Fruit fly (Drosophila melanogaster) whole organism, pupa: ENCODE measurements around the gene Gr22e.

Experiments used
- CG10348 ChIP-seq: fragments of 200-800 bp; sonication (Bioruptor generic); IDR thresholded peaks from 2 replicates; pipeline ENCODE4 v1.3.6; 2022; ENCODE audit warnings: missing biosample characterization, missing genetic modification characterization
- CG12605 ChIP-seq: fragments of 200-800 bp; sonication (Bioruptor generic); IDR thresholded peaks from 2 replicates; pipeline ENCODE4 v1.3.6; 2022; ENCODE audit warnings: missing biosample characterization, missing genetic modification characterization
- CG13204 ChIP-seq: fragments of 200-800 bp; sonication (Bioruptor generic); optimal IDR thresholded peaks from 2 replicates; lab custom pipeline; 2018; ENCODE audit warnings: missing biosample characterization, mild to moderate bottlenecking, missing genetic modification characterization, moderate library complexity
- CG14655 ChIP-seq: fragments of 200-800 bp; sonication (Bioruptor generic); optimal IDR thresholded peaks from 3 replicates; lab custom pipeline; 2017; ENCODE audit warnings: mild to moderate bottlenecking, missing biosample characterization, missing genetic modification reagents, missing genetic modification characterization
- CG15710 ChIP-seq: fragments of 200-800 bp; sonication (Bioruptor generic); optimal IDR thresholded peaks from 2 replicates; lab custom pipeline; 2018; ENCODE audit warnings: missing biosample characterization, mild to moderate bottlenecking, missing genetic modification characterization, moderate library complexity
- CG17806 ChIP-seq: fragments of 200-800 bp; sonication (Bioruptor generic); optimal IDR thresholded peaks from 2 replicates; lab custom pipeline; 2018; ENCODE audit warnings: missing biosample characterization, mild to moderate bottlenecking, missing genetic modification characterization, moderate library complexity
- CG32121 ChIP-seq: fragments of 200-800 bp; sonication (Bioruptor generic); IDR thresholded peaks from 2 replicates; pipeline ENCODE4 v1.3.6; 2022; ENCODE audit warnings: missing biosample characterization, missing genetic modification characterization
- CG34367 ChIP-seq: fragments of 200-800 bp; sonication (Bioruptor generic); optimal IDR thresholded peaks from 2 replicates; lab custom pipeline; 2018; ENCODE audit warnings: missing biosample characterization, mild to moderate bottlenecking, missing genetic modification characterization
- CG4496 ChIP-seq: fragments of 200-800 bp; sonication (Bioruptor generic); IDR thresholded peaks from 3 replicates; pipeline ENCODE4 v1.3.6; 2022; ENCODE audit warnings: missing biosample characterization, missing genetic modification characterization
- CG8159 ChIP-seq: fragments of 200-800 bp; sonication (Bioruptor generic); optimal IDR thresholded peaks from 3 replicates; lab custom pipeline; 2018; ENCODE audit warnings: missing biosample characterization, mild to moderate bottlenecking, missing genetic modification characterization, moderate library complexity
- CG8301 ChIP-seq: fragments of 200-800 bp; sonication (Bioruptor generic); optimal IDR thresholded peaks from 2 replicates; lab custom pipeline; 2018; ENCODE audit warnings: missing biosample characterization, mild to moderate bottlenecking, missing genetic modification characterization
- CG9948 ChIP-seq: fragments of 200-800 bp; sonication (Bioruptor generic); optimal IDR thresholded peaks from 2 replicates; lab custom pipeline; 2018; ENCODE audit warnings: missing biosample characterization, mild to moderate bottlenecking, missing genetic modification characterization, moderate library complexity
- D1 ChIP-seq: fragments of 200-800 bp; sonication (Bioruptor generic); optimal IDR thresholded peaks from 2 replicates; lab custom pipeline; 2018; ENCODE audit warnings: missing biosample characterization, mild to moderate bottlenecking, missing genetic modification characterization, moderate library complexity
- EcR ChIP-seq: fragments of 200-800 bp; sonication (Bioruptor generic); optimal IDR thresholded peaks from 3 replicates; lab custom pipeline; 2019; ENCODE audit warnings: missing biosample characterization, missing genetic modification characterization, mild to moderate bottlenecking, moderate library complexity, missing genetic modification reagents
- Ets98B ChIP-seq: fragments of 200-800 bp; sonication (Bioruptor generic); IDR thresholded peaks from 2 replicates; pipeline ENCODE4 v1.3.6; 2022; ENCODE audit warnings: missing biosample characterization, missing genetic modification characterization
- Pif1A ChIP-seq: fragments of 200-800 bp; sonication (Bioruptor generic); optimal IDR thresholded peaks from 3 replicates; lab custom pipeline; 2016; ENCODE audit warnings: missing biosample characterization, missing genetic modification characterization
- Pif1B ChIP-seq: fragments of 200-800 bp; sonication (Bioruptor generic); optimal IDR thresholded peaks from 3 replicates; lab custom pipeline; 2016; ENCODE audit warnings: missing biosample characterization, missing genetic modification characterization
- Snoo ChIP-seq: fragments of 200-800 bp; sonication (Bioruptor generic); optimal IDR thresholded peaks from 3 replicates; lab custom pipeline; 2017; ENCODE audit warnings: missing biosample characterization, mild to moderate bottlenecking, missing genetic modification characterization, inconsistent platforms
- fd96Ca ChIP-seq: fragments of 200-800 bp; sonication (Bioruptor generic); IDR thresholded peaks from 3 replicates; pipeline ENCODE4 v1.3.6; 2022; ENCODE audit warnings: missing biosample characterization, missing genetic modification characterization
- gl ChIP-seq: fragments of 200-800 bp; sonication (Bioruptor generic); optimal IDR thresholded peaks from 2 replicates; lab custom pipeline; 2018; ENCODE audit warnings: missing biosample characterization, mild to moderate bottlenecking, missing genetic modification characterization
- rn ChIP-seq: fragments of 200-800 bp; sonication (Bioruptor generic); IDR thresholded peaks from 2 replicates; pipeline ENCODE4 v1.3.6; 2022; ENCODE audit warnings: missing biosample characterization, missing genetic modification characterization

The Gr22e gene

DNA sequence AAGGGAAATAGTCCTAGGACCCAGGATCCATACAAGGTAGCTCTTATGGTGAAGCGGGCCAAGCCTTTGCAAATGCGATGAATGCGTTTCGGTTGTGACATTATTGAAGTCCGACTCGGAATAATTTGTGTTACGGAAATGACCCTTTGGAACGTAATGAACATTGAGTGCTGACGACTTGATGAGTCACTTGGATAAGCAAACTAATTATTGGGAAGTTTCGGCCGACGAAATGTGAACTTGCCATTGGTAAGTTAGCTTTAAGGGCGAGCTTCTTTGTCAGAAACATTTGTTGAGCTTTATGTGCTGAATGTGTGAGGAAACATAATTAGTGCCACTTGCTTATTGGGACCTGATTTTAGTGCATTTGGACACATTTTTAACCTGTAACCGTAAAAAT is 11.0 kb downstream of the Gr22e start, which contains the start of gene Gr22a:
Gene Gr22a, minus strand, starts transcription at position 101 of the 400 bp plus-strand sequence.
- TF ChIP-seq CG9948 (tag; lab: Kevin White, UChicago) = no peak
- TF ChIP-seq Pif1B (GFP tag; lab: Kevin White, UChicago) = no peak
- no peak for TF ChIP-seq CG8301
- TF ChIP-seq CG17806 (tag; lab: Kevin White, UChicago) = no peak
- no peak for TF ChIP-seq Pif1A (GFP tag; lab: Kevin White, UChicago)
- TF ChIP-seq CG14655 (GFP tag; lab: Kevin White, UChicago) = no peak
- no peak for TF ChIP-seq fd96Ca (GFP tag; lab: Robert Waterston, UW)
- no peak for TF ChIP-seq CG34367 (tag; lab: Kevin White, UChicago)
- TF ChIP-seq Snoo (tag; lab: Kevin White, UChicago) = no peak
- TF ChIP-seq gl (tag; lab: Kevin White, UChicago) = no peak
- no peak for TF ChIP-seq CG13204 (GFP tag; lab: Kevin White, UChicago)

DNA sequence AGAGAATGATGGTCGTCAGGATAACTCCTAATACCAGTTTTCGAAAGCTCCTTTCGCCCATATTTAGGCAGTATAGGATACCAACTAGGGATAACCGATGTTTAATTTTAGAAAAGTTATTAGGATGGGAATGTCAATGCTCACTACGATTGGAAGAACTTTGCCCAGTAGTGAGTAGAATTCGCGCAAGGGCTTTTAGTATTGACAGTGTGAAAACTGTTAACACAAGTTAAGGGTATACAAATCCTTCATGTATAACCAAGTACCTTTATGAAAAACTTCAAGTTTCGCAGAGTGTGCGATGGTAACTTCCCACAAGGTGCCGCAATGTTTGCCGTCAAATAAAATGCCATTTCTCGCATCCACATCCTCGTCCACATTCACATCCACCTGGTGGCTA is 39.4 kb downstream of the Gr22e start, which contains the start of gene CG31933:
Gene CG31933, minus strand, starts transcription at position 101 of the 400 bp plus-strand sequence.
- TF ChIP-seq Ets98B (GFP tag; lab: Robert Waterston, UW) (no peak), Pif1B (GFP tag; lab: Kevin White, UChicago) (no peak), EcR (GFP tag; lab: Kevin White, UChicago) (no peak), CG32121 (no peak), CG9948 (tag; lab: Kevin White, UChicago) (no peak), CG10348 (no peak), rn (GFP tag; lab: Robert Waterston, UW) (no peak), CG17806 (tag; lab: Kevin White, UChicago) (no peak), Pif1A (GFP tag; lab: Kevin White, UChicago) (no peak), CG34367 (tag; lab: Kevin White, UChicago) (no peak), CG8301 (no peak), D1 (tag; lab: Kevin White, UChicago) (no peak), CG8159 (tag; lab: Kevin White, UChicago) (no peak), CG13204 (GFP tag; lab: Kevin White, UChicago) (no peak), fd96Ca (GFP tag; lab: Robert Waterston, UW) (no peak), CG12605 (GFP tag; lab: Robert Waterston, UW) (no peak), gl (tag; lab: Kevin White, UChicago) (no peak), CG4496 (no peak), Snoo (tag; lab: Kevin White, UChicago) (no peak), CG15710 (tag; lab: Kevin White, UChicago) (no peak)
- TF ChIP-seq, all 21 proteins: peak for 0

DNA sequence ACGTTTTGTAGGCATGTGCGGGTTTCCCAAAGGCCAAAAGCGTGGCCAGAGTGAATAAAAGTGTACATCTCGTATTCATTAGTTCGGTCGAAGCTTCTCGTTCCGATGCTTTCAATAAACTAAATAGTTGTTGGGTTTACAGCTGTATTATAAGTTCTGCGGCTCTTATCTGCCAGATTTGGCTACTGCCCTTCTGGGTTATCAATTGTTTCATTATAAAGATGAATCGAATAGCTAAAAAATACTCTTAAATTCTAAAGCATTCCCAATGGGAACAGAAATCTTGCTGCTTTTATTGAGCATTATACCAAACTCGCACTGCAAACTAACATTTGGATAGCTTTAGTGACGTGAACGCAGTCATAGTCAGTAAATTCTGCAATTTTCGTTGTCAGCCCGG is 42.5 kb downstream of the Gr22e start, which contains the start of gene CG31664:
Gene CG31664, minus strand, starts transcription at position 101 of the 400 bp plus-strand sequence.
- no peak for TF ChIP-seq CG8301
- TF ChIP-seq CG14655 (GFP tag; lab: Kevin White, UChicago) = no peak
- TF ChIP-seq CG8159 (tag; lab: Kevin White, UChicago) = no peak
- no peak for TF ChIP-seq rn (GFP tag; lab: Robert Waterston, UW)
- no peak for TF ChIP-seq CG12605 (GFP tag; lab: Robert Waterston, UW)
- TF ChIP-seq CG32121 = no peak
- TF ChIP-seq CG10348 = no peak
- no peak for TF ChIP-seq CG13204 (GFP tag; lab: Kevin White, UChicago)
- no peak for TF ChIP-seq fd96Ca (GFP tag; lab: Robert Waterston, UW)
- no peak for TF ChIP-seq CG17806 (tag; lab: Kevin White, UChicago)
- TF ChIP-seq CG4496 = no peak
- no peak for TF ChIP-seq Ets98B (GFP tag; lab: Robert Waterston, UW)
- TF ChIP-seq CG15710 (tag; lab: Kevin White, UChicago) = no peak
- no peak for TF ChIP-seq CG9948 (tag; lab: Kevin White, UChicago)
- TF ChIP-seq gl (tag; lab: Kevin White, UChicago) = no peak
- TF ChIP-seq Pif1B (GFP tag; lab: Kevin White, UChicago) = no peak
- TF ChIP-seq CG34367 (tag; lab: Kevin White, UChicago) = no peak
- no peak for TF ChIP-seq EcR (GFP tag; lab: Kevin White, UChicago)
- no peak for TF ChIP-seq Pif1A (GFP tag; lab: Kevin White, UChicago)
- TF ChIP-seq, all 21 proteins: peak for 0

DNA sequence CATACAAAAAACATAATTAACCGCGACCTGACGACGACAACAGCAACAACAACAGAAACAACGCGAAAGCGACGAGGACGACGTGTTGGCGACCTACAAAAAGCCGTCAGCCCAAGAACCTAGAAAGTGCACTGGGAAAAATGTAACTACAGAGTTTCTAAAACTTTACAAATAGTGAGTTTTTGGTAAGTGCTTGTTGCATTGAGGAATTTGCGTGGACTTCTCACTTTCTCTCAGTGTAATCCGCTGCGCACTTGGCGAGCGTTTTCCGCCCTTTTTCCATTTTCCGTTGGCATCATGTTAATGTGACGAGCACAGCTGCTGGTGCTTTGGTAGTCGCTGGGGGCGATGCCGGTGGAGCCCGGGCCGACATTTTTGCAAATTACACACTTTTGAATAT is 44.4 kb downstream of the Gr22e start:
- TF ChIP-seq CG14655 (GFP tag; lab: Kevin White, UChicago) = no peak
- TF ChIP-seq CG9948 (tag; lab: Kevin White, UChicago) = no peak
- TF ChIP-seq CG32121 = no peak
- no peak for TF ChIP-seq D1 (tag; lab: Kevin White, UChicago)
- no peak for TF ChIP-seq CG13204 (GFP tag; lab: Kevin White, UChicago)
- TF ChIP-seq fd96Ca (GFP tag; lab: Robert Waterston, UW) = no peak

DNA sequence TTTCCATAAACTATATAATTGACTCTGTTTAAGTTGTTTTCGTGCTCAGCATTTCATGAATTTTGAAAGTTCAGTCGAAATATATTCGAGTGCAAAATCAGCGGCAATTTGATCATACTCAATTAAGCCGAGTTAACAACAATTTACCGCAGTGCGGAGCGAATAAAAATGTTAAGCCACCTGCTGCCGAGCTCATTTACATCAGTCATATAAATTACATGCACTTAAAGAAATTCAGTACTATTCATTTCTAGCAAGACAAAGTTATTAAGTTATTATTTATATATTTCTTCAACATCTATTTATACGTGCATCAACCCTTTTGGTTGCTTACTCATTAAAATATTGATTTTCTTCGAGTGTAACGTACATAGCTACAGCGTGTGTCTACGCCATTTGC is 48.6 kb downstream of the Gr22e start, which contains the start of gene c-cup:
Gene c-cup, minus strand, starts transcription at position 101 of the 400 bp plus-strand sequence.
- TF ChIP-seq CG32121 (no peak), CG34367 (tag; lab: Kevin White, UChicago) (no peak), CG17806 (tag; lab: Kevin White, UChicago) (no peak), Pif1A (GFP tag; lab: Kevin White, UChicago) (no peak), D1 (tag; lab: Kevin White, UChicago) (no peak), CG4496 (no peak), CG12605 (GFP tag; lab: Robert Waterston, UW) (no peak), CG14655 (GFP tag; lab: Kevin White, UChicago) (no peak), CG8301 (no peak), fd96Ca (GFP tag; lab: Robert Waterston, UW) (no peak)
